Worm (Caenorhabditis elegans) whole organism, L4/young adult: ENCODE measurements around the gene spt-4.

Source experiments
- W03F9.2 ChIP-seq: fragments of 150-350 bp; optimal IDR thresholded peaks from 2 replicates; lab custom pipeline; 2014; ENCODE audit warnings: missing biosample characterization, missing genetic modification characterization
- dao-5 ChIP-seq: sonication (generic microtip); optimal IDR thresholded peaks from 2 replicates; lab custom pipeline; 2016; ENCODE audit warnings: missing genotype, missing genetic modification characterization, moderate library complexity, missing compliant biosample characterization
- him-1 ChIP-seq: sonication (generic microtip); optimal IDR thresholded peaks from 2 replicates; lab custom pipeline; 2016; ENCODE audit warnings: missing genotype, missing genetic modification reagents, missing genetic modification characterization, missing compliant biosample characterization

- TF ChIP-seq him-1 (tag; lab: Kevin White, UChicago) (no peak), W03F9.2 (no peak), dao-5 (no peak)
These were observed 5.8 kb downstream of the spt-4 start for ce11 chrIII:63584-64316.
